Fruit fly (Drosophila melanogaster) Kc167 (cell line): ENCODE measurements around the gene CG32855.

Experiments used
- Sin3A ChIP-seq: fragments of >200 bp; optimal IDR thresholded peaks from 2 replicates; lab custom pipeline; 2018; ENCODE audit warnings: missing external identifiers
- psq ChIP-seq: fragments of >200 bp; optimal IDR thresholded peaks from 2 replicates; lab custom pipeline; 2017; ENCODE audit warnings: missing external identifiers
- ttk ChIP-seq: sonication (Bioruptor generic); optimal IDR thresholded peaks from 2 replicates; lab custom pipeline; 2017; ENCODE audit warnings: missing external identifiers

DNA sequence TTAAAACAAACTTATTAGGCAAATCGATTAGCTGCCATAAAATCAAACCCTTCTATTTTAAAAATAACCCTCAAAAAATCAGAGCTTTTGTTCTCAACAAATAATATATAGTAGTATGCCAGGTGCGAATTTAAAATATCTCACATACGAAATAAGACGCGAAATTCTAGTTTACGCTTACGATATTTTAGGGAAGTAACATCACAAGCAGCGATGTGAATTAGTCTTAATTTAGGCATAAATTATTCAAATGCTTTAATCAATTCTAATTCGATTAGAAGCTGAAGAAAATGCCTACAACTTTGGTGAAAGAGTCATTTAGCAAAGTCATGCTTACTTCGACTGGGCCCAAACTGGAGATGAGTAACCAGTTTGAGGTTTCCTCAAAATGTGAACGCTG, 2.8 kb upstream of the CG32855 start, which contains the start of gene sxe2:
- TF ChIP-seq ttk (lab: Kevin White, UChicago) (no peak), Sin3A (no peak), psq (lab: Kevin White, UChicago) (no peak)
